Worm (Caenorhabditis elegans): ENCODE measurements around the gene fbxa-73.

DNA sequence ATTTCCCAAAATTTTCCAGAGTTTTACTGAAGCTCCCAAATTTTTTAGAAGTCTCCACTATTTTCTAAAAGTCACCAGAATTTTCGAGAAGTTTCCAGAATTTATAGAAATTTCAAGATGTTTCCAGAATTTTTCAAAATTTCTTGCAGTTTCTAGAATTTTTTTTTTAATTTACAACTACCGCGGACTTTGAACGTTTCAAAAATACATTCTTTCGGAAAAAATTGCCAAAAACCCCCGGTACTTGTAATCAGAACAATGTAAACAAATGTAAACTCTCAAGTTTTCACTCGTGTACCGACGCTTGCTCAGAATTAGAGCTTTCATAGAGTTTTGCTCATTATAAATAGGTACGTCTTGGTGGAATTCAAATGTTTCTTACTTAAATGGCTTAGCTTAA is 19.5 kb downstream of the fbxa-73 start, which contains the start of gene fbxa-39:
- TF ChIP-seq hlh-30 (tag; optimal IDR thresholded peaks at IDR 0.05; ENCODE audit: insufficient read depth) (no peak), fos-1 (tag; optimal IDR thresholded peaks at IDR 0.05) (no peak), saeg-2 (GFP tag; IDR thresholded peaks at IDR 0.05) (no peak), unc-39 (tag; optimal IDR thresholded peaks at IDR 0.05) (no peak), F37D6.2 (tag; optimal IDR thresholded peaks at IDR 0.05) (no peak), unc-130 (GFP tag; optimal IDR thresholded peaks at IDR 0.05) (no peak), mdl-1 (tag; optimal IDR thresholded peaks at IDR 0.05) (no peak), lin-15B (tag; optimal IDR thresholded peaks at IDR 0.05) (no peak), ama-1 (optimal IDR thresholded peaks at IDR 0.05) (no peak), ctbp-1 (GFP tag; IDR thresholded peaks at IDR 0.05) (no peak), snpc-4 (tag; optimal IDR thresholded peaks at IDR 0.05) (no peak), aly-2 (tag; optimal IDR thresholded peaks at IDR 0.05) (no peak)

All from whole organism, L4 larva.